Fruit fly (Drosophila melanogaster): Measurements from ENCODE around the gene Vm26Ab.

dm6 chr2L:5972005-5972404 is 15.2 kb downstream of the Vm26Ab start:
- TF ChIP-seq psq (optimal IDR thresholded peaks at IDR 0.05): no peak
- no peak for TF ChIP-seq insv (optimal IDR thresholded peaks at IDR 0.05)

Data from Kc167 (cell line).